Fruit fly (Drosophila melanogaster) whole organism, wandering third instar larva: ENCODE data around the gene Pex3.

Experiments
- Abd-B ChIP-seq: fragments of >200 bp; optimal IDR thresholded peaks from 2 replicates; lab custom pipeline; 2017; ENCODE audit warnings: missing biosample characterization, missing genetic modification characterization
- CG32264 ChIP-seq: fragments of 200-800 bp; sonication (Bioruptor generic); optimal IDR thresholded peaks from 2 replicates; lab custom pipeline; 2016; ENCODE audit warnings: missing biosample characterization, missing genetic modification characterization
- CG9705 ChIP-seq: fragments of 200-800 bp; sonication (Bioruptor generic); optimal IDR thresholded peaks from 2 replicates; lab custom pipeline; 2018; ENCODE audit warnings: missing biosample characterization, mild to moderate bottlenecking, missing genetic modification characterization
- CrebA ChIP-seq: fragments of 200-800 bp; sonication (Bioruptor generic); optimal IDR thresholded peaks from 2 replicates; lab custom pipeline; 2016; ENCODE audit warnings: missing biosample characterization, mild to moderate bottlenecking, missing genetic modification characterization, borderline replicate concordance
- Dfd ChIP-seq: fragments of >200 bp; optimal IDR thresholded peaks from 2 replicates; lab custom pipeline; 2017; ENCODE audit warnings: missing biosample characterization, missing genetic modification characterization
- Dif ChIP-seq: fragments of 200-275, 200-300 bp; sonication (Bioruptor generic); optimal IDR thresholded peaks from 2 replicates; lab custom pipeline; 2018; ENCODE audit warnings: missing biosample characterization, missing genetic modification characterization; ENCODE audit not compliant: partially characterized antibody
- GATAd ChIP-seq: sonication (Bioruptor generic); optimal IDR thresholded peaks from 2 replicates; lab custom pipeline; 2016; ENCODE audit warnings: missing biosample characterization, missing genetic modification characterization
- HLH106 ChIP-seq: fragments of 200-800 bp; optimal IDR thresholded peaks from 3 replicates; lab custom pipeline; 2019; ENCODE audit warnings: missing biosample characterization, mild to moderate bottlenecking, missing genetic modification characterization, moderate library complexity
- Hnf4 ChIP-seq: fragments of 200-800 bp; sonication (Bioruptor generic); optimal IDR thresholded peaks from 2 replicates; lab custom pipeline; 2016; ENCODE audit warnings: missing biosample characterization, mild to moderate bottlenecking, missing genetic modification characterization
- Hr78 ChIP-seq: fragments of >200 bp; optimal IDR thresholded peaks from 2 replicates; lab custom pipeline; 2017; ENCODE audit warnings: missing biosample characterization, missing genetic modification characterization
- Hr83 ChIP-seq: fragments of 200-300 bp; sonication (Bioruptor generic); optimal IDR thresholded peaks from 2 replicates; lab custom pipeline; 2016; ENCODE audit warnings: missing biosample characterization, mild to moderate bottlenecking, missing genetic modification characterization, moderate library complexity; ENCODE audit not compliant: poor library complexity, severe bottlenecking
- Jra ChIP-seq: sonication (Bioruptor generic); optimal IDR thresholded peaks from 2 replicates; lab custom pipeline; 2016; ENCODE audit warnings: missing biosample characterization, missing genetic modification characterization
- Mio ChIP-seq: sonication (Bioruptor generic); optimal IDR thresholded peaks from 2 replicates; lab custom pipeline; 2016; ENCODE audit warnings: missing biosample characterization, missing genetic modification characterization
- Myc ChIP-seq: fragments of >200 bp; optimal IDR thresholded peaks from 2 replicates; lab custom pipeline; 2017
- N ChIP-seq: fragments of >200 bp; optimal IDR thresholded peaks from 2 replicates; lab custom pipeline; 2018; ENCODE audit warnings: missing biosample characterization, missing external identifiers, missing genetic modification characterization
- OdsH ChIP-seq: fragments of 200-800 bp; sonication (Bioruptor generic); optimal IDR thresholded peaks from 2 replicates; lab custom pipeline; 2016; ENCODE audit warnings: missing biosample characterization, mild to moderate bottlenecking, missing genetic modification characterization
- Rel ChIP-seq, 2 experiments: fragments of 200-800 bp; sonication (Bioruptor generic) in 1 of 2; optimal IDR thresholded peaks; 2 replicates in 1 of 2; 3 replicates in 1 of 2; lab custom pipeline; 2016 to 2019; ENCODE audit warnings: mild to moderate bottlenecking in 2 of 2, missing biosample characterization in 2 of 2, missing genetic modification characterization in 2 of 2, moderate library complexity in 1 of 2
- Sp1 ChIP-seq: fragments of 200-800 bp; sonication (Bioruptor generic); optimal IDR thresholded peaks from 3 replicates; lab custom pipeline; 2019; ENCODE audit warnings: missing biosample characterization, mild to moderate bottlenecking, missing genetic modification characterization, moderate library complexity
- Vsx2 ChIP-seq: fragments of 200-300, 225-300 bp; sonication (Bioruptor generic); optimal IDR thresholded peaks from 2 replicates; lab custom pipeline; 2018; ENCODE audit warnings: missing biosample characterization, missing genetic modification characterization; ENCODE audit not compliant: partially characterized antibody
- br ChIP-seq: fragments of 200-800 bp; sonication (Bioruptor generic); optimal IDR thresholded peaks from 2 replicates; lab custom pipeline; 2016; ENCODE audit warnings: missing biosample characterization, missing genetic modification characterization
- brk ChIP-seq: fragments of 200-800 bp; sonication (Bioruptor generic); optimal IDR thresholded peaks from 2 replicates; lab custom pipeline; 2016; ENCODE audit warnings: missing biosample characterization, mild to moderate bottlenecking, missing genetic modification characterization
- dl ChIP-seq, 2 experiments: fragments of 175-275, 200-275 bp in 1 of 2; fragments of 200-275 bp in 1 of 2; sonication (Bioruptor generic); optimal IDR thresholded peaks; lab custom pipeline; 2018; ENCODE audit warnings: mild to moderate bottlenecking in 2 of 2, missing biosample characterization in 2 of 2, missing genetic modification characterization in 2 of 2, moderate library complexity in 2 of 2; ENCODE audit not compliant: partially characterized antibody in 2 of 2, insufficient read depth in 1 of 2
- dmrt93B ChIP-seq: fragments of 200-800 bp; sonication (Bioruptor generic); optimal IDR thresholded peaks from 2 replicates; lab custom pipeline; 2018; ENCODE audit warnings: missing biosample characterization, mild to moderate bottlenecking, missing genetic modification characterization
- dsf ChIP-seq: sonication (Bioruptor generic); optimal IDR thresholded peaks from 2 replicates; lab custom pipeline; 2016; ENCODE audit warnings: missing biosample characterization, missing genetic modification characterization, borderline replicate concordance
- ey ChIP-seq: fragments of 200-800 bp; sonication (Bioruptor generic); optimal IDR thresholded peaks from 2 replicates; lab custom pipeline; 2016; ENCODE audit warnings: missing biosample characterization, missing genetic modification characterization
- foxo ChIP-seq, 2 experiments: fragments of 200-800 bp; sonication (Bioruptor generic); optimal IDR thresholded peaks; 2 replicates in 1 of 2; 3 replicates in 1 of 2; lab custom pipeline; 2016 to 2017; ENCODE audit warnings: missing biosample characterization in 2 of 2, missing genetic modification characterization in 2 of 2
- fru ChIP-seq: fragments of 200-800 bp; sonication (Bioruptor generic); optimal IDR thresholded peaks from 3 replicates; lab custom pipeline; 2016; ENCODE audit warnings: missing biosample characterization, mild to moderate bottlenecking, missing genetic modification characterization
- h ChIP-seq: fragments of 200-800 bp; sonication (Bioruptor generic); optimal IDR thresholded peaks from 3 replicates; lab custom pipeline; 2016; ENCODE audit warnings: missing biosample characterization, mild to moderate bottlenecking, missing genetic modification characterization
- jim ChIP-seq: fragments of 175-275, 200-325 bp; sonication (Bioruptor generic); optimal IDR thresholded peaks from 2 replicates; lab custom pipeline; 2016; ENCODE audit warnings: missing biosample characterization, mild to moderate bottlenecking, missing genetic modification characterization
- lola ChIP-seq: fragments of >200 bp; optimal IDR thresholded peaks from 2 replicates; lab custom pipeline; 2017; ENCODE audit warnings: missing biosample characterization, missing genetic modification characterization
- pan ChIP-seq: fragments of >200 bp; optimal IDR thresholded peaks from 2 replicates; lab custom pipeline; 2017
- psq ChIP-seq: fragments of 200-800 bp; sonication (Bioruptor generic); optimal IDR thresholded peaks from 3 replicates; lab custom pipeline; 2017; ENCODE audit warnings: missing biosample characterization, mild to moderate bottlenecking, missing genetic modification characterization, moderate library complexity
- rgr ChIP-seq: fragments of 200-800 bp; sonication (Bioruptor generic); optimal IDR thresholded peaks from 3 replicates; lab custom pipeline; 2016; ENCODE audit warnings: missing biosample characterization, mild to moderate bottlenecking, missing genetic modification characterization
- sage ChIP-seq: fragments of 200-800 bp; sonication (Bioruptor generic); optimal IDR thresholded peaks from 2 replicates; lab custom pipeline; 2016; ENCODE audit warnings: missing biosample characterization, mild to moderate bottlenecking, missing genetic modification characterization
- sv ChIP-seq: fragments of 200-800 bp; sonication (Bioruptor generic); optimal IDR thresholded peaks from 3 replicates; lab custom pipeline; 2016; ENCODE audit warnings: missing biosample characterization, missing genetic modification characterization
- tai ChIP-seq: sonication (Bioruptor generic); optimal IDR thresholded peaks from 2 replicates; lab custom pipeline; 2016; ENCODE audit warnings: missing biosample characterization, missing genetic modification characterization
- usp ChIP-seq: fragments of >200 bp; optimal IDR thresholded peaks from 2 replicates; lab custom pipeline; 2017; ENCODE audit warnings: missing biosample characterization, missing genetic modification characterization
- woc ChIP-seq: sonication (Bioruptor generic); optimal IDR thresholded peaks from 2 replicates; lab custom pipeline; 2016; ENCODE audit warnings: missing biosample characterization, mild to moderate bottlenecking, missing genetic modification characterization

The Pex3 gene

dm6 chr3L:15099541-15099940 is 44.6 kb upstream of the Pex3 start:
- TF ChIP-seq Rel (GFP tag; optimal IDR thresholded peaks at IDR 0.05; lab: Kevin White, UChicago) = no peak
- TF ChIP-seq Rel (tag; optimal IDR thresholded peaks at IDR 0.05; lab: Kevin White, UChicago) = peak; percentile 97
- no peak for TF ChIP-seq Dif (GFP tag; lab: Kevin White, UChicago)
- TF ChIP-seq Vsx2 = no peak

- TF ChIP-seq Abd-B (GFP tag; lab: Kevin White, UChicago) (no peak), Hnf4 (GFP tag; lab: Kevin White, UChicago) (no peak), br (no peak), N (GFP tag; lab: Kevin White, UChicago) (no peak), Vsx2 (no peak), dl (GFP tag; optimal IDR thresholded peaks at IDR 0.05; lab: Kevin White, UChicago; ENCODE audit: insufficient read depth in 1 of 2, partially characterized antibody in 2 of 2) (no peak), sv (GFP tag; lab: Kevin White, UChicago) (no peak), rgr (GFP tag; lab: Kevin White, UChicago) (no peak), Dif (GFP tag; lab: Kevin White, UChicago) (no peak), dmrt93B (no peak), pan (lab: Kevin White, UChicago) (no peak), ey (GFP tag; lab: Kevin White, UChicago) (no peak), Mio (no peak)
These were observed 43.2 kb upstream of the Pex3 start for dm6 chr3L:15100983-15101382.

dm6 chr3L:15101639-15102413 is 42.3 kb upstream of the Pex3 start:
- TF ChIP-seq Rel (GFP tag; optimal IDR thresholded peaks at IDR 0.05; lab: Kevin White, UChicago) (no peak), Rel (tag; optimal IDR thresholded peaks at IDR 0.05; lab: Kevin White, UChicago) (peak; percentile 20), Dfd (GFP tag; lab: Kevin White, UChicago) (no peak), pan (lab: Kevin White, UChicago) (no peak), woc (GFP tag; lab: Kevin White, UChicago) (peak; percentile 68), Hr83 (GFP tag; lab: Kevin White, UChicago) (peak; percentile 16), Hr78 (no peak), dl (GFP tag; optimal IDR thresholded peaks at IDR 0.05; lab: Kevin White, UChicago; ENCODE audit: insufficient read depth in 1 of 2, partially characterized antibody in 2 of 2) (no peak), sage (GFP tag; lab: Kevin White, UChicago) (no peak), sv (GFP tag; lab: Kevin White, UChicago) (no peak), Mio (no peak), psq (GFP tag; lab: Kevin White, UChicago) (peak; percentile 97), HLH106 (tag; lab: Kevin White, UChicago) (peak; percentile 42), brk (GFP tag; lab: Kevin White, UChicago) (peak; percentile 46), br (no peak), foxo (GFP tag; optimal IDR thresholded peaks at IDR 0.05; lab: Kevin White, UChicago) (peak in 1 of 2 experiments; percentile 25), Myc (lab: Kevin White, UChicago) (no peak), OdsH (no peak), lola (GFP tag; lab: Kevin White, UChicago) (no peak), Sp1 (GFP tag; lab: Kevin White, UChicago) (no peak), jim (no peak), dmrt93B (peak; percentile 15), h (GFP tag; lab: Kevin White, UChicago) (peak; percentile 46), fru (GFP tag; lab: Kevin White, UChicago) (peak; percentile 60), CrebA (no peak), CG32264 (GFP tag; lab: Kevin White, UChicago) (no peak), Jra (GFP tag; lab: Kevin White, UChicago) (peak; percentile 2), GATAd (GFP tag; lab: Kevin White, UChicago) (no peak), Hnf4 (GFP tag; lab: Kevin White, UChicago) (no peak), dsf (GFP tag; lab: Kevin White, UChicago) (no peak), N (GFP tag; lab: Kevin White, UChicago) (no peak), rgr (GFP tag; lab: Kevin White, UChicago) (no peak), usp (GFP tag; lab: Kevin White, UChicago) (no peak), tai (GFP tag; lab: Kevin White, UChicago) (no peak), CG9705 (no peak), Dif (GFP tag; lab: Kevin White, UChicago) (peak; percentile 70), Abd-B (GFP tag; lab: Kevin White, UChicago) (no peak), Vsx2 (no peak), ey (GFP tag; lab: Kevin White, UChicago) (peak; percentile 38)
